Worm (Caenorhabditis elegans): ENCODE results near the gene C49C8.8.

Gene C49C8.8

DNA sequence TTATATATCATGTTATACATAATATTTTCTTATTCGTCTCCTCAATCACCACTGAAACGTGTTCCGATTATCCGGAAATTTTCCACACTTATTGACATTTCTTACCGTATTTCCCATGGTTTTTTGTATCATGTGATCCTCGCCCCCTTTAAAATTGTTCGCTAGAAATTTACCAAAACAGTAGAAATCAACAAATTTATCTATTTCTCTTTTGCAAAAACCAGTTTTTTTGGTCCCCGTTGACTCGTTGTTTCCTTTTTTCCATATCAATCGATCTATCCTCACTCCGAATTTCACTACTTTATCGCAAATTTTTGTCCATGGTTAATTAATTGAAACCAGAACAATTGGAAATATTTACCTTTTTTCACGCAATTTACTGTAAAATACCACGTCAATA, 26.2 kb upstream of the C49C8.8 start:
- TF ChIP-seq C38D4.7 (GFP tag; optimal IDR thresholded peaks at IDR 0.05) (no peak), ceh-2 (tag; optimal IDR thresholded peaks at IDR 0.05) (no peak), T23F11.4 (GFP tag; optimal IDR thresholded peaks at IDR 0.05) (no peak), ceh-19 (GFP tag; optimal IDR thresholded peaks at IDR 0.05) (no peak), sox-4 (tag; optimal IDR thresholded peaks at IDR 0.05) (no peak), nhr-232 (tag; optimal IDR thresholded peaks at IDR 0.05) (no peak), sdc-2 (tag; optimal IDR thresholded peaks at IDR 0.05) (no peak), eyg-1 (tag; optimal IDR thresholded peaks at IDR 0.05) (no peak), fkh-10 (GFP tag; optimal IDR thresholded peaks at IDR 0.05) (no peak), pat-9 (tag; optimal IDR thresholded peaks at IDR 0.05) (no peak), mec-3 (tag; optimal IDR thresholded peaks at IDR 0.05; ENCODE audit: borderline replicate concordance) (no peak), pax-1 (tag; optimal IDR thresholded peaks at IDR 0.05) (no peak), tbx-2 (tag; optimal IDR thresholded peaks at IDR 0.05) (no peak), tbx-7 (tag; optimal IDR thresholded peaks at IDR 0.05) (no peak), unc-86 (tag; optimal IDR thresholded peaks at IDR 0.05) (no peak), ahr-1 (tag; optimal IDR thresholded peaks at IDR 0.05) (no peak)

DNA sequence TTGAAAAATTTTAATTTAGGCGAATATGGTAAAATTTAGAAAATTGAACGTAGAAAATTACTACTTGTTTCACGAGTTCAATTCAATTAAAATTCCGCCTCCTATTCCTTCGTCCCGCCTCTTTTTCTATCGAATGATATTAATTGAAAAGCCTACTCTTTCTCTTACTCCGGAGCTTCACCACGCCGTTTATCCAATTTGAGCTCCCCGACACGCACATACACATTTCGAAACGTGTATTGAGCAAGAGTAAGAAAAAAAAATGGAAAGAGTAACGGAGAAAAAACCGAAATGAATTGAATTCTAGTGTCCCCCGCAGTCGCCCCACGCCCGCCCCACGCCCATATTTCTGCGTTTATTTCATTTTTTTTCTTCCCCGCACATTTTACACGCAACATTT, 25.6 kb upstream of the C49C8.8 start:
- TF ChIP-seq unc-42 (tag; optimal IDR thresholded peaks at IDR 0.05) (peak; percentile 77), C08G9.2 (tag; optimal IDR thresholded peaks at IDR 0.05) (no peak), che-1 (tag; optimal IDR thresholded peaks at IDR 0.05) (no peak)

DNA sequence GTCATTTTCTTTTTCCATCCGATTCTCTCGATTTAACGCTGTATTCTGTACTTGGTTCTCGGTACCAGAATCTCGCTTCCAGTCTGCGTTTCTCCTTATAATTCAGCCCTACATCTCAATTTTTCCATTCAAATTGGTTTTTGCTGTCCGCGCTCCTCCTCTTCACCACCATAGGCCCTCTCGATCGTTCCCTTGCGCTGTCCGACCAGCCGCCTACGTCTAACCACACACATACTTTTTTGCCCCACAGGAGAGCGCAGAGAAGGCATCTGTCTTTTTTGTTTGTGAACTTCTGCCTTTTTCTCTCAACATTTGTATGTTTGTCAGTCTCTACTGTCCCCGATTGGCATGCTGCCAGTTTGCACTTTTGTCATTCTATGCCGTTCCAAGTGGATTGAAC, 24.6 kb upstream of the C49C8.8 start, which contains the start of gene F42A9.11:
TSS of gene F42A9.11 (plus strand) at position 310 of the 400 bp plus-strand sequence.
- TF ChIP-seq ceh-31 (tag; optimal IDR thresholded peaks at IDR 0.05) (peak; percentile 37), sdc-2 (tag; optimal IDR thresholded peaks at IDR 0.05) (peak; percentile 38), ceh-18 (tag; optimal IDR thresholded peaks at IDR 0.05) (peak; percentile 4), pros-1 (tag; optimal IDR thresholded peaks at IDR 0.05) (peak; percentile 14), mec-3 (tag; optimal IDR thresholded peaks at IDR 0.05; ENCODE audit: borderline replicate concordance) (no peak), elt-2 (tag; optimal IDR thresholded peaks at IDR 0.05) (no peak), tbx-2 (tag; optimal IDR thresholded peaks at IDR 0.05) (peak; percentile 8), C08G9.2 (tag; optimal IDR thresholded peaks at IDR 0.05) (peak; percentile 17), hlh-6 (tag; optimal IDR thresholded peaks at IDR 0.05) (peak; percentile 53)

DNA sequence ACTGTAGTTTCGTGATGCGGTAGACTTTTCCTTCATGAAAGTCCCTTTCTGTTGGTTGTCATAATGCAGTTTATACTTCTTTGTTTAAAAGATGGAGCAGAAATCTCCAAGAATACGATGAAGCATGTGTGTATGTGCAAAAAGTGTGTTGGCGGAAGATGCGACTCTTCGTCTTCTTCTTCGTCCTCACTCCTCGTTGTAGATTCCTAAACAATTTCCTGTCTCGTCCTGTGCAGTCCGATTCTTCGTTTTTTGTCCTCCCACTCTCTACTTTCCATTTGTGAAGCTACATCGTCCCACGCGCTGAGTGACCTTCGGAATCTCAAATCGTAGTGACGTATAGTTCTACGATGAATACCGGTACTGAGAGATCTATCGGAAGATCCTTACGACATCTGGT, 23.7 kb upstream of the C49C8.8 start:
- TF ChIP-seq nfya-1 (tag; optimal IDR thresholded peaks at IDR 0.05), result no peak
- no peak for TF ChIP-seq hlh-8 (tag; optimal IDR thresholded peaks at IDR 0.05)
- no peak for TF ChIP-seq madf-2 (tag; optimal IDR thresholded peaks at IDR 0.05)
- no peak for TF ChIP-seq pax-1 (tag; optimal IDR thresholded peaks at IDR 0.05)
- no peak for TF ChIP-seq sox-4 (tag; optimal IDR thresholded peaks at IDR 0.05)
- no peak for TF ChIP-seq tbx-7 (tag; optimal IDR thresholded peaks at IDR 0.05)
- no peak for TF ChIP-seq elt-2 (tag; optimal IDR thresholded peaks at IDR 0.05)
- no peak for TF ChIP-seq C08G9.2 (tag; optimal IDR thresholded peaks at IDR 0.05)
- no peak for TF ChIP-seq ceh-14 (tag; optimal IDR thresholded peaks at IDR 0.05)
- no peak for TF ChIP-seq syd-9 (tag; optimal IDR thresholded peaks at IDR 0.05)
- TF ChIP-seq lim-6 (tag; optimal IDR thresholded peaks at IDR 0.05), result no peak
- TF ChIP-seq ceh-6 (GFP tag; optimal IDR thresholded peaks at IDR 0.05), result no peak
- TF ChIP-seq gmeb-2 (tag; optimal IDR thresholded peaks at IDR 0.05), result no peak
- no peak for TF ChIP-seq eyg-1 (tag; optimal IDR thresholded peaks at IDR 0.05)
- no peak for TF ChIP-seq unc-86 (tag; optimal IDR thresholded peaks at IDR 0.05)
- TF ChIP-seq sdc-2 (tag; optimal IDR thresholded peaks at IDR 0.05), result no peak
- no peak for TF ChIP-seq lin-11 (tag; optimal IDR thresholded peaks at IDR 0.05)
- TF ChIP-seq ceh-2 (tag; optimal IDR thresholded peaks at IDR 0.05), result no peak

- no peak for TF ChIP-seq ceh-30 (tag; optimal IDR thresholded peaks at IDR 0.05)
- no peak for TF ChIP-seq syd-9 (tag; optimal IDR thresholded peaks at IDR 0.05)
- no peak for TF ChIP-seq sox-2 (GFP tag; IDR thresholded peaks at IDR 0.05)
- no peak for TF ChIP-seq pax-1 (tag; optimal IDR thresholded peaks at IDR 0.05)
- no peak for TF ChIP-seq pqm-1 (tag; optimal IDR thresholded peaks at IDR 0.05)
- no peak for TF ChIP-seq fax-1 (tag; optimal IDR thresholded peaks at IDR 0.05)
- TF ChIP-seq elt-4 (tag; optimal IDR thresholded peaks at IDR 0.05), result no peak
- no peak for TF ChIP-seq ttx-3 (tag; optimal IDR thresholded peaks at IDR 0.05)
- peak; percentile 37 for TF ChIP-seq tbx-2 (tag; optimal IDR thresholded peaks at IDR 0.05)
- TF ChIP-seq ceh-18 (tag; optimal IDR thresholded peaks at IDR 0.05), result peak; percentile 62
- TF ChIP-seq ceh-14 (tag; optimal IDR thresholded peaks at IDR 0.05), result no peak
- peak; percentile 22 for TF ChIP-seq unc-42 (tag; optimal IDR thresholded peaks at IDR 0.05)
- TF ChIP-seq rnt-1 (tag; optimal IDR thresholded peaks at IDR 0.05), result no peak
- TF ChIP-seq ref-2 (tag; optimal IDR thresholded peaks at IDR 0.05), result no peak
- no peak for TF ChIP-seq ceh-22 (tag; optimal IDR thresholded peaks at IDR 0.05)
- no peak for TF ChIP-seq unc-86 (tag; optimal IDR thresholded peaks at IDR 0.05)
- no peak for TF ChIP-seq lin-11 (tag; optimal IDR thresholded peaks at IDR 0.05)
- TF ChIP-seq eyg-1 (tag; optimal IDR thresholded peaks at IDR 0.05), result no peak
- TF ChIP-seq hlh-30 (tag; optimal IDR thresholded peaks at IDR 0.05; ENCODE audit: insufficient read depth), result no peak
- TF ChIP-seq ceh-34 (tag; optimal IDR thresholded peaks at IDR 0.05), result no peak
- TF ChIP-seq lim-6 (tag; optimal IDR thresholded peaks at IDR 0.05), result peak; percentile 12
Observed at ce11 chrIV:8629609-8630052, 22.3 kb upstream of the C49C8.8 start.
